Worm (Caenorhabditis elegans): ENCODE data around the gene T13C2.7.

T13C2.7 gene

DNA sequence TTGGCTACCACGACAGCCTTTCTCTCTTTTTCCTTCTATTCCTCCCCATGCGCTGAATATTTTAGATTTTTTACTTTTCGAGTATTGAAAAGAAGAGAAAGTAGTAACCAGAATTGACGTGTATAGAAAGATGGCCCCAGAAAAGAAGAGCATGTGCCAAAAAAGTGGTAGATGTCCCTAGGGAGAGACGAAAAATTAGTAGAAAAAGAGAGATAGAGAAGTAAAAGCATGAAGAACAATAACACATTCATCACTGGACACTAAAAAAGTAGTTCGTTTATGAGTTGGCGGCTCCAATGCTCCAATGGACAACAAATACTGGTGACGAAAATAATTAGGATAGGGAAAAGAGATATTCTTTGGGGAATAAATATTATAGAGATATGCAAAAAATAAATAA lies 33.3 kb downstream of the T13C2.7 start:
- TF ChIP-seq tbx-37 (GFP tag; conservative IDR thresholded peaks at IDR 0.05) = no peak
- TF ChIP-seq hmg-4 (GFP tag; optimal IDR thresholded peaks at IDR 0.05) = no peak
- no peak for TF ChIP-seq ceh-13 (GFP tag; optimal IDR thresholded peaks at IDR 0.05)
- no peak for TF ChIP-seq ama-1 (optimal IDR thresholded peaks at IDR 0.05)
- no peak for TF ChIP-seq ceh-36 (tag; optimal IDR thresholded peaks at IDR 0.05)
- no peak for TF ChIP-seq aly-1 (tag; optimal IDR thresholded peaks at IDR 0.05)
- TF ChIP-seq scrt-1 (GFP tag; IDR thresholded peaks at IDR 0.05) = no peak
- no peak for TF ChIP-seq sea-1 (GFP tag; conservative IDR thresholded peaks at IDR 0.05)
- no peak for TF ChIP-seq tra-4 (tag; optimal IDR thresholded peaks at IDR 0.05)
- no peak for TF ChIP-seq pes-1 (GFP tag; IDR thresholded peaks at IDR 0.05)
- no peak for TF ChIP-seq tbx-11 (GFP tag; IDR thresholded peaks at IDR 0.05)
- no peak for TF ChIP-seq hmbx-1 (tag; optimal IDR thresholded peaks at IDR 0.05)
- TF ChIP-seq ets-7 (tag; optimal IDR thresholded peaks at IDR 0.05) = no peak

DNA sequence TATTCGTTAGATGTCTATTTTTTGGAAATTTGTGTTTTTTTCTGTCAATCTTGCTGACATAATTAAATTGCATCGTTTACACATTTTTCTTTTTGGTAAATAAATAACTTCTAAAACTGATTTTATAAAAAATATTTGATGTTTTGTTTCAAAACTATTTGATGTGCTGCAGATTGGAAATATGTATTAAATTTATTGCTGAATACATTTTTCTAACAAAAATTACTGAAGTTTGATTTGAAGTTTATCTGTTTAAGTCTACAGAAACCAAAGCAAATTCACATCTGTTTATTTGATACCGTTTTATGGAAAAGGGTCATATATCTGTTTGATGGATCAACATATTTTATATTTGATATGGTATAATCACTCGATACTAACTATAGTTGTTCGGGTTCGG lies 37.1 kb downstream of the T13C2.7 start:
- no peak for TF ChIP-seq hmbx-1 (tag; optimal IDR thresholded peaks at IDR 0.05)
- TF ChIP-seq ceh-36 (tag; optimal IDR thresholded peaks at IDR 0.05) = no peak
- no peak for TF ChIP-seq tra-4 (tag; optimal IDR thresholded peaks at IDR 0.05)
- no peak for TF ChIP-seq scrt-1 (GFP tag; IDR thresholded peaks at IDR 0.05)
- no peak for TF ChIP-seq sea-1 (GFP tag; conservative IDR thresholded peaks at IDR 0.05)
- no peak for TF ChIP-seq tbx-37 (GFP tag; conservative IDR thresholded peaks at IDR 0.05)
- no peak for TF ChIP-seq B0310.2 (tag; optimal IDR thresholded peaks at IDR 0.05)
- no peak for TF ChIP-seq pes-1 (GFP tag; IDR thresholded peaks at IDR 0.05)

DNA sequence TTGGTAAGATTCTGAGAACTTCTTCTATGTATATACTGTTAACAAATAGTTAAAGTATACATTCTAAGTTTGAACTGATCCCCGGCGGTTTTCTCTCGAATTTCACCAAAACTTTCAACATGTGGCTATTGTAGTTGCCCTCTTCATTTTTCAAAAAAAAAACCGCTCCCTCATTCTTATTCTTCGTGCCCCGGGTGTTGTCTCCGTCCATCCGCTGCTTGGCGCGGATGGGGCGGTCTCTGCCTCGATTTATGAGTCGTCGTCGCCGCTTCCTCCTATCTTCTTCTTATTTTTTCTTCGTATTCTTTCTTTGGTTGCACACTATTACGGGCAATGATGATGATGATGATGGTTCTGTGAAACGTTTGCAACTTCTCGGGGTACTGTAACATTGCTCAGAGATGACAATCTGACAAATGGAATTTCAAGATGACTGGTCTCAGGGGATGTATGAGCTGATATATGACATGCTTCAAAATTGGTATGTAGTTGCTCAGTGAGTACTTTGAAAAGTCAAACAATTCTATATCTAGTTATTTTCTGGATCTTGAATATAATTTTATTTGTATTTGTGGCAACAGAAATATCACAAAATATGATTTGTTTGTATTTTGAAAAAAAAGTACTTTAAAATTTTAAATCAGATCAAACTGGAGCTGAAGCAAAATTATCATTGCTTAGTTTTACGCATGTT lies 41.2 kb downstream of the T13C2.7 start:
- TF ChIP-seq tbx-11 (GFP tag; IDR thresholded peaks at IDR 0.05) (no peak), B0310.2 (tag; optimal IDR thresholded peaks at IDR 0.05) (no peak), ama-1 (optimal IDR thresholded peaks at IDR 0.05) (no peak), tra-4 (tag; optimal IDR thresholded peaks at IDR 0.05) (no peak), ets-7 (tag; optimal IDR thresholded peaks at IDR 0.05) (no peak), pes-1 (GFP tag; IDR thresholded peaks at IDR 0.05) (no peak), scrt-1 (GFP tag; IDR thresholded peaks at IDR 0.05) (no peak), ceh-13 (GFP tag; optimal IDR thresholded peaks at IDR 0.05) (no peak), aly-1 (tag; optimal IDR thresholded peaks at IDR 0.05) (no peak), hmbx-1 (tag; optimal IDR thresholded peaks at IDR 0.05) (no peak), F13C5.2 (tag; optimal IDR thresholded peaks at IDR 0.05) (no peak), flt-1 (GFP tag; IDR thresholded peaks at IDR 0.05) (no peak), ceh-36 (tag; optimal IDR thresholded peaks at IDR 0.05) (no peak), sea-1 (GFP tag; conservative IDR thresholded peaks at IDR 0.05) (no peak), hmg-4 (GFP tag; optimal IDR thresholded peaks at IDR 0.05) (no peak), hnd-1 (tag; optimal IDR thresholded peaks at IDR 0.05) (no peak), tbx-37 (GFP tag; conservative IDR thresholded peaks at IDR 0.05) (no peak)

DNA sequence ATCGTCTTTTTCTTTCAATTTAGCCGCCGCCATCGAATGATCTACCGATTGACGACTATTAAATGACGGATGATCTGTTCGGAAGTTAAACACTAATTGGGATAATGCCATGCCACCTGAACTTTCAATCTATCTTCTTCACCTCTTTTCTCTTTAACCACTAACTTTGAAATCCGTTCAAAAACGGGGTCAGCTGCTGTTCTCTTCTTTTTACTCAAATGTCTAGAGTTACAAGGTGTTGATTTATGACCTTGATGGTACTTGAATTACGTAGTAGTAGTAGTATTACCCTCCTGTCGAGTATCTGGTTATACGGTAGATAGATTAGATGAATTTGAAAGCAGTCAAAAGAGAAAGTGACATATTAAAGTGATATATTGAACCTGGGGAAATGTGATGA lies 41.9 kb downstream of the T13C2.7 start:
- TF ChIP-seq flt-1 (GFP tag; IDR thresholded peaks at IDR 0.05) = no peak
- TF ChIP-seq hmbx-1 (tag; optimal IDR thresholded peaks at IDR 0.05) = no peak
- TF ChIP-seq ama-1 (optimal IDR thresholded peaks at IDR 0.05) = no peak
- TF ChIP-seq tbx-11 (GFP tag; IDR thresholded peaks at IDR 0.05) = no peak
- no peak for TF ChIP-seq aly-1 (tag; optimal IDR thresholded peaks at IDR 0.05)
- TF ChIP-seq tbx-37 (GFP tag; conservative IDR thresholded peaks at IDR 0.05) = no peak
- no peak for TF ChIP-seq hnd-1 (tag; optimal IDR thresholded peaks at IDR 0.05)
- TF ChIP-seq hmg-4 (GFP tag; optimal IDR thresholded peaks at IDR 0.05) = no peak
- no peak for TF ChIP-seq scrt-1 (GFP tag; IDR thresholded peaks at IDR 0.05)
- TF ChIP-seq ceh-36 (tag; optimal IDR thresholded peaks at IDR 0.05) = no peak
- TF ChIP-seq F13C5.2 (tag; optimal IDR thresholded peaks at IDR 0.05) = no peak
- no peak for TF ChIP-seq ets-7 (tag; optimal IDR thresholded peaks at IDR 0.05)
- TF ChIP-seq pes-1 (GFP tag; IDR thresholded peaks at IDR 0.05) = no peak
- no peak for TF ChIP-seq B0310.2 (tag; optimal IDR thresholded peaks at IDR 0.05)
- TF ChIP-seq sea-1 (GFP tag; conservative IDR thresholded peaks at IDR 0.05) = no peak
- no peak for TF ChIP-seq tra-4 (tag; optimal IDR thresholded peaks at IDR 0.05)
- no peak for TF ChIP-seq ceh-13 (GFP tag; optimal IDR thresholded peaks at IDR 0.05)

DNA sequence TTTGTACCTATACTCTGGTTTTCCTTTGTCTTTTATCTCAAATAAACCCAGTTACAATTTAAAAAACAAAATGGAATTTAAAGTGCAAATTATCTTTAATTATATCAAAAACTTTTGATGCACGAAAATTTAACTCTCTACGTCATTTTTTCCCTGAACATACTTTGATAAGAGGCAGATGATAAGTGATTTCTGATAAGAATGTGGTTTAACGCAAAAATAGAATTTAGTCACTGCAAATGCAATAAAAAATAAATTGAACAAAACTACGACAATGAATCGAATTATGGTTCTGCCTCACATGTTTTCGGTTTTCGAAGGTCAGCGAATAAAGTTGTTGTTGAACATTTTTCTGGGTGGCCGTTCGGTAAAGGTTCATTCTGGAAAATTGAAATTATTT lies 42.6 kb downstream of the T13C2.7 start:
- no peak for TF ChIP-seq ama-1 (optimal IDR thresholded peaks at IDR 0.05)
- TF ChIP-seq flt-1 (GFP tag; IDR thresholded peaks at IDR 0.05) = no peak
- no peak for TF ChIP-seq B0310.2 (tag; optimal IDR thresholded peaks at IDR 0.05)
- TF ChIP-seq pes-1 (GFP tag; IDR thresholded peaks at IDR 0.05) = no peak
- no peak for TF ChIP-seq tra-4 (tag; optimal IDR thresholded peaks at IDR 0.05)
- no peak for TF ChIP-seq ceh-13 (GFP tag; optimal IDR thresholded peaks at IDR 0.05)
- no peak for TF ChIP-seq tbx-11 (GFP tag; IDR thresholded peaks at IDR 0.05)
- TF ChIP-seq hnd-1 (tag; optimal IDR thresholded peaks at IDR 0.05) = no peak
- no peak for TF ChIP-seq F13C5.2 (tag; optimal IDR thresholded peaks at IDR 0.05)
- TF ChIP-seq scrt-1 (GFP tag; IDR thresholded peaks at IDR 0.05) = no peak
- TF ChIP-seq aly-1 (tag; optimal IDR thresholded peaks at IDR 0.05) = no peak
- TF ChIP-seq hmbx-1 (tag; optimal IDR thresholded peaks at IDR 0.05) = no peak
- no peak for TF ChIP-seq hmg-4 (GFP tag; optimal IDR thresholded peaks at IDR 0.05)
- TF ChIP-seq ceh-36 (tag; optimal IDR thresholded peaks at IDR 0.05) = no peak
- TF ChIP-seq sea-1 (GFP tag; conservative IDR thresholded peaks at IDR 0.05) = no peak
- TF ChIP-seq ets-7 (tag; optimal IDR thresholded peaks at IDR 0.05) = no peak
- TF ChIP-seq tbx-37 (GFP tag; conservative IDR thresholded peaks at IDR 0.05) = no peak

DNA sequence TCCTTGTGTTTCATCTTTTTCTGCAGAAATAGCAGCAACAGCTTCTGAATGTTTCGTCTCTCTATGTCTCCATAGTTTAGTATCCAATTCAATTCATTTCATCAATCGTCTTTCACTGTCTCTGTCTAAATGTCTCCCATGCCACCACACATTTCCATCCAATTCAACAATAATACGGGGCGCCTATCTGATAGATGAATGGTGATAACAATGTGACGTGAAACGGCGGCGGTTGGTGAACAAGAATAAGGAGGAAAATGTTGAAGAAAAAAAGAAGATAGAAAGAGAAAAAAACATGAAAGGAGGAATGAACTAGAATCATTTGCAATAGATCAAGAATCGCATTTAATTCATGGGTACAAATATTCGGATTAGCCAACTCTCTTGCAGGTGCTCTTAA lies 43.1 kb downstream of the T13C2.7 start:
- TF ChIP-seq hnd-1 (tag; optimal IDR thresholded peaks at IDR 0.05) = no peak
- no peak for TF ChIP-seq B0310.2 (tag; optimal IDR thresholded peaks at IDR 0.05)
- TF ChIP-seq sea-1 (GFP tag; conservative IDR thresholded peaks at IDR 0.05) = no peak
- TF ChIP-seq scrt-1 (GFP tag; IDR thresholded peaks at IDR 0.05) = no peak
- no peak for TF ChIP-seq ceh-13 (GFP tag; optimal IDR thresholded peaks at IDR 0.05)
- TF ChIP-seq ceh-36 (tag; optimal IDR thresholded peaks at IDR 0.05) = no peak
- no peak for TF ChIP-seq hmg-4 (GFP tag; optimal IDR thresholded peaks at IDR 0.05)
- no peak for TF ChIP-seq flt-1 (GFP tag; IDR thresholded peaks at IDR 0.05)
- TF ChIP-seq ama-1 (optimal IDR thresholded peaks at IDR 0.05) = no peak
- TF ChIP-seq aly-1 (tag; optimal IDR thresholded peaks at IDR 0.05) = no peak
- TF ChIP-seq tbx-11 (GFP tag; IDR thresholded peaks at IDR 0.05) = no peak
- TF ChIP-seq hmbx-1 (tag; optimal IDR thresholded peaks at IDR 0.05) = no peak

DNA sequence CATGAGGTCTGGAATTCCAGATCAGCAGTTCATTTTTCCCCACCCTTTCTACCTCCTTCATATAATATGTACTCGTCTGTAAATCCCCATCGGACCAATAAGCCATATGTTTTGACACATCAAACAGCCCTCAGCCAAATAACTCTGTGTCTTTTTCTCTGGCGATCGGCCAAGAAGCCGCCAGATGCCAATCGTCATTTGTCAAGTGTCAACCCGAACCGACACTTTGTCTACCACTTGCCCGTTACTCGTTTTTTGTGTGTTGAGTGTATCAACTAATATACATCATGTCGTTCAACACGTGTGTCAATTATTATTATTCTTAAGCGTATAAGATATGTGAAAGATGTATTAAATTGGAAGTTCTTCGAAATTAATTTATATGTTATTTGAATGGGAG lies 44.0 kb downstream of the T13C2.7 start:
- TF ChIP-seq ceh-13 (GFP tag; optimal IDR thresholded peaks at IDR 0.05) = no peak
- TF ChIP-seq ama-1 (optimal IDR thresholded peaks at IDR 0.05) = no peak
- TF ChIP-seq F13C5.2 (tag; optimal IDR thresholded peaks at IDR 0.05) = no peak
- TF ChIP-seq ceh-36 (tag; optimal IDR thresholded peaks at IDR 0.05) = no peak
- no peak for TF ChIP-seq tra-4 (tag; optimal IDR thresholded peaks at IDR 0.05)
- no peak for TF ChIP-seq tbx-37 (GFP tag; conservative IDR thresholded peaks at IDR 0.05)
- TF ChIP-seq aly-1 (tag; optimal IDR thresholded peaks at IDR 0.05) = no peak
- TF ChIP-seq ets-7 (tag; optimal IDR thresholded peaks at IDR 0.05) = no peak
- TF ChIP-seq B0310.2 (tag; optimal IDR thresholded peaks at IDR 0.05) = no peak
- no peak for TF ChIP-seq hmbx-1 (tag; optimal IDR thresholded peaks at IDR 0.05)
- TF ChIP-seq flt-1 (GFP tag; IDR thresholded peaks at IDR 0.05) = no peak
- TF ChIP-seq sea-1 (GFP tag; conservative IDR thresholded peaks at IDR 0.05) = no peak
- no peak for TF ChIP-seq hmg-4 (GFP tag; optimal IDR thresholded peaks at IDR 0.05)
- TF ChIP-seq tbx-11 (GFP tag; IDR thresholded peaks at IDR 0.05) = no peak
- TF ChIP-seq pes-1 (GFP tag; IDR thresholded peaks at IDR 0.05) = no peak
- no peak for TF ChIP-seq hnd-1 (tag; optimal IDR thresholded peaks at IDR 0.05)
- TF ChIP-seq scrt-1 (GFP tag; IDR thresholded peaks at IDR 0.05) = no peak
